Worm (Caenorhabditis elegans) whole organism, early embryonic: ENCODE measurements around the gene C43H6.12.

Source experiments
- B0310.2 ChIP-seq: sonication (generic microtip); optimal IDR thresholded peaks from 2 replicates; lab custom pipeline; 2016; ENCODE audit warnings: mild to moderate bottlenecking, missing genetic modification characterization, missing compliant biosample characterization
- F13C5.2 ChIP-seq: sonication (generic microtip); optimal IDR thresholded peaks from 2 replicates; lab custom pipeline; 2017; ENCODE audit warnings: mild to moderate bottlenecking, missing genetic modification characterization, inconsistent platforms, missing compliant biosample characterization
- aly-1 ChIP-seq: sonication (generic microtip); optimal IDR thresholded peaks from 2 replicates; lab custom pipeline; 2016; ENCODE audit warnings: missing genetic modification characterization, missing compliant biosample characterization
- ama-1 ChIP-seq: fragments of 150-350 bp; optimal IDR thresholded peaks from 2 replicates; lab custom pipeline; 2014
- ceh-13 ChIP-seq: fragments of 200-800 bp; sonication (Bioruptor generic); optimal IDR thresholded peaks from 2 replicates; lab custom pipeline; 2018; ENCODE audit warnings: mild to moderate bottlenecking, missing genetic modification characterization, missing compliant biosample characterization
- ceh-36 ChIP-seq: sonication (generic microtip); optimal IDR thresholded peaks from 2 replicates; lab custom pipeline; 2016; ENCODE audit warnings: missing genetic modification characterization, inconsistent platforms, missing compliant biosample characterization
- flt-1 ChIP-seq: fragments of 200-800 bp; sonication (Bioruptor generic); IDR thresholded peaks from 2 replicates; pipeline ENCODE4 v1.3.6; 2022; ENCODE audit warnings: missing genetic modification characterization, missing compliant biosample characterization
- hmbx-1 ChIP-seq: sonication (generic microtip); optimal IDR thresholded peaks from 2 replicates; lab custom pipeline; 2016; ENCODE audit warnings: mild to moderate bottlenecking, missing genetic modification characterization, missing compliant biosample characterization
- hmg-4 ChIP-seq: fragments of 200-800 bp; sonication (Bioruptor generic); optimal IDR thresholded peaks from 2 replicates; lab custom pipeline; 2018; ENCODE audit warnings: mild to moderate bottlenecking, missing genetic modification characterization, missing compliant biosample characterization
- pes-1 ChIP-seq: fragments of 200-800 bp; sonication (Bioruptor generic); IDR thresholded peaks from 2 replicates; pipeline ENCODE4 v1.3.6; 2022; ENCODE audit warnings: missing genetic modification reagents, missing genetic modification characterization, missing compliant biosample characterization
- sea-1 ChIP-seq: fragments of 200-800 bp; sonication (Bioruptor generic); conservative IDR thresholded peaks from 2 replicates; pipeline ENCODE4 v1.3.6; 2022; ENCODE audit warnings: missing genetic modification characterization, missing compliant biosample characterization
- tbx-11 ChIP-seq: fragments of 200-800 bp; sonication (Bioruptor generic); IDR thresholded peaks from 2 replicates; pipeline ENCODE4 v1.3.6; 2022; ENCODE audit warnings: missing genetic modification characterization, missing compliant biosample characterization
- tbx-37 ChIP-seq: fragments of 200-800 bp; sonication (Bioruptor generic); conservative IDR thresholded peaks from 2 replicates; pipeline ENCODE4 v1.3.6; 2022; ENCODE audit warnings: missing genetic modification reagents, missing genetic modification characterization, missing compliant biosample characterization
- tra-4 ChIP-seq: sonication (generic microtip); optimal IDR thresholded peaks from 2 replicates; lab custom pipeline; 2017; ENCODE audit warnings: missing genetic modification characterization, missing compliant biosample characterization

ce11 chrX:2435353-2435752, 25.9 kb downstream of the C43H6.12 start:
- TF ChIP-seq ama-1 (lab: Kevin White, UChicago) (no peak), flt-1 (GFP tag; lab: Robert Waterston, UW) (no peak), tbx-11 (GFP tag; lab: Robert Waterston, UW) (no peak), tbx-37 (GFP tag; lab: Robert Waterston, UW) (no peak), tra-4 (tag; lab: Kevin White, UChicago) (no peak), F13C5.2 (tag; lab: Kevin White, UChicago) (no peak), aly-1 (no peak), pes-1 (GFP tag; lab: Robert Waterston, UW) (no peak), ceh-13 (GFP tag; lab: Kevin White, UChicago) (no peak), sea-1 (no peak), ceh-36 (no peak), hmbx-1 (tag; lab: Kevin White, UChicago) (no peak), B0310.2 (tag; lab: Kevin White, UChicago) (no peak), hmg-4 (no peak)
